Fruit fly (Drosophila melanogaster) whole organism, prepupa: ENCODE measurements around the gene Cdk8.

Experiments used
- CG32006 ChIP-seq: fragments of 200-800 bp; sonication (Bioruptor generic); optimal IDR thresholded peaks from 3 replicates; lab custom pipeline; 2017; ENCODE audit warnings: missing biosample characterization, mild to moderate bottlenecking, missing genetic modification characterization
- CG7368 ChIP-seq: fragments of 200-800 bp; sonication (Bioruptor generic); optimal IDR thresholded peaks from 3 replicates; lab custom pipeline; 2016; ENCODE audit warnings: missing biosample characterization, missing genetic modification characterization

DNA sequence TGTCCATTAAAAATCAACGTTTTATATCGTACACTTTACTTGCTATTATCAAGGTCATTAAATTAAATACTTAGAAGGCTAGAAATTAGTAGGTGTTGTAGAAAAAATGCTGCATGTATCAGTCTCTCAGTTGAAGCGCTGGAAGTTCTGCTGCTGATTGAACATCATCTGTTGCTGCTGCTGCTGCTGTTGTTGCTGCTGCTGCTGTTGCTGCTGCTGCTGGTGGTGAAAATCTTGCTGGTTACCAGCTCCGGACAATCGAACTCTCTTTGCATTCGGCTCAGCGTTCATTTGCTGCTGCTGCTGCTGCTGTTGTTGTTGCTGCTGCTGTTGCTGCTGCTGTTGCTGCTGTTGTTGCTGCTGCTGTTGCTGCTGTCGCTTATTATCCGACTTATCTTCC lies 1.4 kb downstream of the Cdk8 start:
- TF ChIP-seq CG7368 (GFP tag; lab: Kevin White, UChicago) (no peak), CG32006 (GFP tag; lab: Kevin White, UChicago) (no peak)
